Worm (Caenorhabditis elegans) whole organism, mixed stage, embryonic: ENCODE measurements around the gene M117.4.

Experiments
- M03D4.4 ChIP-seq: sonication (generic microtip); optimal IDR thresholded peaks from 2 replicates; lab custom pipeline; 2017; ENCODE audit warnings: mild to moderate bottlenecking, missing genetic modification characterization, missing compliant biosample characterization
- bed-3 ChIP-seq: fragments of 200-800 bp; sonication (Bioruptor generic); optimal IDR thresholded peaks from 3 replicates; lab custom pipeline; 2018; ENCODE audit warnings: mild to moderate bottlenecking, missing genetic modification characterization, moderate library complexity, missing compliant biosample characterization
- blmp-1 ChIP-seq: fragments of 150-350 bp; optimal IDR thresholded peaks from 2 replicates; lab custom pipeline; 2014; ENCODE audit warnings: missing biosample characterization, missing genetic modification characterization
- ceh-39 ChIP-seq: fragments of 150-350 bp; optimal IDR thresholded peaks from 2 replicates; lab custom pipeline; 2014; ENCODE audit warnings: missing biosample characterization, missing genetic modification characterization
- ceh-43 ChIP-seq: fragments of 200-800 bp; sonication (Bioruptor generic); optimal IDR thresholded peaks from 2 replicates; lab custom pipeline; 2018; ENCODE audit warnings: mild to moderate bottlenecking, missing genetic modification characterization, moderate library complexity, missing compliant biosample characterization
- ceh-83 ChIP-seq: fragments of 200-800 bp; sonication (Bioruptor generic); optimal IDR thresholded peaks from 2 replicates; lab custom pipeline; 2018; ENCODE audit warnings: mild to moderate bottlenecking, missing genetic modification characterization, missing compliant biosample characterization
- ces-1 ChIP-seq: fragments of 150-350 bp; optimal IDR thresholded peaks from 2 replicates; lab custom pipeline; 2014; ENCODE audit warnings: missing biosample characterization, missing genetic modification reagents, missing genetic modification characterization
- cnd-1 ChIP-seq: fragments of 200-800 bp; sonication (Bioruptor generic); optimal IDR thresholded peaks from 2 replicates; lab custom pipeline; 2018; ENCODE audit warnings: mild to moderate bottlenecking, missing genetic modification characterization, missing compliant biosample characterization
- drap-1 ChIP-seq: fragments of 200-800 bp; sonication (Bioruptor generic); optimal IDR thresholded peaks from 3 replicates; lab custom pipeline; 2018; ENCODE audit warnings: mild to moderate bottlenecking, missing genetic modification characterization, missing compliant biosample characterization
- elt-1 ChIP-seq: sonication (generic microtip); optimal IDR thresholded peaks from 2 replicates; lab custom pipeline; 2017; ENCODE audit warnings: missing genetic modification characterization, mild to moderate bottlenecking, missing compliant biosample characterization, antibody characterized with exemption, moderate library complexity, borderline replicate concordance; ENCODE audit not compliant: insufficient read depth
- elt-3 ChIP-seq: fragments of 150-350 bp; optimal IDR thresholded peaks from 2 replicates; lab custom pipeline; 2014; ENCODE audit warnings: missing biosample characterization, missing genetic modification characterization
- flh-1 ChIP-seq: fragments of 200-800 bp; sonication (Bioruptor generic); optimal IDR thresholded peaks from 2 replicates; lab custom pipeline; 2018; ENCODE audit warnings: mild to moderate bottlenecking, missing genetic modification characterization, moderate library complexity, missing compliant biosample characterization
- ham-2 ChIP-seq: fragments of 200-800 bp; sonication (Bioruptor generic); optimal IDR thresholded peaks from 2 replicates; lab custom pipeline; 2018; ENCODE audit warnings: mild to moderate bottlenecking, missing genetic modification characterization, missing compliant biosample characterization
- hlh-1 ChIP-seq: fragments of 150-350 bp; optimal IDR thresholded peaks from 2 replicates; lab custom pipeline; 2014; ENCODE audit warnings: missing biosample characterization, missing genetic modification reagents, missing genetic modification characterization
- lin-13 ChIP-seq: fragments of 150-350 bp; optimal IDR thresholded peaks from 2 replicates; lab custom pipeline; 2014; ENCODE audit warnings: missing biosample characterization, missing genetic modification characterization
- lin-32 ChIP-seq: fragments of 200-800 bp; sonication (Bioruptor generic); optimal IDR thresholded peaks from 2 replicates; lab custom pipeline; 2018; ENCODE audit warnings: mild to moderate bottlenecking, missing genetic modification characterization, missing compliant biosample characterization
- lsy-2 ChIP-seq: fragments of 150-350 bp; optimal IDR thresholded peaks from 2 replicates; lab custom pipeline; 2014; ENCODE audit warnings: missing biosample characterization, missing genetic modification characterization
- mep-1 ChIP-seq: fragments of 150-350 bp; optimal IDR thresholded peaks from 2 replicates; lab custom pipeline; 2017; ENCODE audit warnings: missing biosample characterization, missing genetic modification reagents, missing genetic modification characterization, inconsistent platforms
- mls-2 ChIP-seq: sonication (generic microtip); optimal IDR thresholded peaks from 2 replicates; lab custom pipeline; 2016; ENCODE audit warnings: mild to moderate bottlenecking, missing genetic modification characterization, moderate library complexity, missing compliant biosample characterization
- nhr-12 ChIP-seq: fragments of 150-350 bp; optimal IDR thresholded peaks from 2 replicates; lab custom pipeline; 2014; ENCODE audit warnings: missing biosample characterization, missing genetic modification characterization
- nhr-2 ChIP-seq: fragments of 150-350 bp; optimal IDR thresholded peaks from 2 replicates; lab custom pipeline; 2014; ENCODE audit warnings: missing biosample characterization, missing genetic modification characterization
- nhr-237 ChIP-seq: fragments of 150-350 bp; optimal IDR thresholded peaks from 2 replicates; lab custom pipeline; 2014; ENCODE audit warnings: missing biosample characterization, missing genetic modification characterization
- nhr-28 ChIP-seq: fragments of 150-350 bp; optimal IDR thresholded peaks from 2 replicates; lab custom pipeline; 2014; ENCODE audit warnings: missing biosample characterization, missing genetic modification characterization
- nhr-76 ChIP-seq: sonication (generic microtip); optimal IDR thresholded peaks from 2 replicates; lab custom pipeline; 2017; ENCODE audit warnings: missing biosample characterization, missing genetic modification characterization
- pha-4 ChIP-seq: fragments of 150-350 bp; optimal IDR thresholded peaks from 2 replicates; lab custom pipeline; 2018; ENCODE audit warnings: missing biosample characterization, missing genetic modification reagents, missing genetic modification characterization
- sem-2 ChIP-seq: fragments of 200-800 bp; sonication (Bioruptor generic); optimal IDR thresholded peaks from 2 replicates; lab custom pipeline; 2018; ENCODE audit warnings: mild to moderate bottlenecking, missing genetic modification characterization, missing compliant biosample characterization
- snpc-4 ChIP-seq: fragments of 150-350 bp; optimal IDR thresholded peaks from 2 replicates; lab custom pipeline; 2014; ENCODE audit warnings: missing biosample characterization, missing genetic modification characterization
- sptf-1 ChIP-seq: sonication (generic microtip); optimal IDR thresholded peaks from 2 replicates; lab custom pipeline; 2017; ENCODE audit warnings: mild to moderate bottlenecking, missing genetic modification characterization, moderate library complexity, missing compliant biosample characterization
- unc-120 ChIP-seq: sonication (generic microtip); optimal IDR thresholded peaks from 2 replicates; lab custom pipeline; 2017; ENCODE audit warnings: missing genetic modification characterization, missing compliant biosample characterization; ENCODE audit not compliant: poor library complexity, severe bottlenecking
- unc-39 ChIP-seq: fragments of 150-350 bp; optimal IDR thresholded peaks from 2 replicates; lab custom pipeline; 2014; ENCODE audit warnings: missing biosample characterization, missing genetic modification characterization
- unc-62 ChIP-seq: fragments of 150-350 bp; optimal IDR thresholded peaks from 2 replicates; lab custom pipeline; 2014; ENCODE audit warnings: missing biosample characterization, missing genetic modification reagents, missing genetic modification characterization
- zip-8 ChIP-seq: fragments of 150-350 bp; optimal IDR thresholded peaks from 2 replicates; lab custom pipeline; 2014; ENCODE audit warnings: missing biosample characterization, missing genetic modification characterization
- ztf-11 ChIP-seq: fragments of 150-350 bp; optimal IDR thresholded peaks from 2 replicates; lab custom pipeline; 2014; ENCODE audit warnings: missing biosample characterization, missing genetic modification characterization

Gene M117.4

ce11 chrIV:11820067-11820913, 13.1 kb downstream of the M117.4 start:
- TF ChIP-seq mls-2 (tag; lab: Kevin White, UChicago) (peak; percentile 17), snpc-4 (tag; lab: Kevin White, UChicago) (no peak)

ce11 chrIV:11813901-11814300, 19.5 kb downstream of the M117.4 start, which contains the start of gene M117.1:
Gene M117.1, plus strand, starts transcription at chrIV:11814247.
- no peak for TF ChIP-seq unc-39 (tag; lab: Kevin White, UChicago)
- TF ChIP-seq drap-1: no peak
- peak; percentile 34 for TF ChIP-seq hlh-1 (tag; lab: Kevin White, UChicago)
- TF ChIP-seq flh-1: no peak
- TF ChIP-seq cnd-1 (tag; lab: Kevin White, UChicago): no peak
- TF ChIP-seq blmp-1 (tag; lab: Kevin White, UChicago): no peak
- no peak for TF ChIP-seq M03D4.4 (tag; lab: Kevin White, UChicago)
- TF ChIP-seq elt-1: no peak

DNA sequence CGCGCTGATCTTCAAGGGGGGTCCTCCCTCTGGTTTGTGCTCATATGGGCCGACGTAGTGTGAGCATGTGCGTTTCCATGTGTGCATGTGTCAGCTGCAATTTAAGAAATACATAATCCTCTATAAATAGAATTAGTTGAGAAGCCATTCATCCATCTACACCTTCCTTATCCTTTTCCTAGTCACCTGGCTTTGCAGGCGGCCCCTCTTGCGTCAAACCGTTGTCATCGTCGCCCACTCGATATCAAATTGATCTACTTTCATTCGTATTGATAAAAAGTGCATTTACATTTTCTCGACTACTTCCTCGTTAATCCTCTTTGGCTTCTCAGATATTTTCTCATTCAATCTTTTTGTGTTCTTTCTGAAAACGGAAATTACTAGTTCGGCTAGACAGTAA, 21.3 kb downstream of the M117.4 start:
- no peak for TF ChIP-seq lsy-2
- TF ChIP-seq zip-8 (tag; lab: Kevin White, UChicago): no peak
- TF ChIP-seq sptf-1 (tag; lab: Kevin White, UChicago): no peak
- TF ChIP-seq lin-32 (GFP tag; lab: Kevin White, UChicago): no peak
- TF ChIP-seq hlh-1 (tag; lab: Kevin White, UChicago): no peak
- no peak for TF ChIP-seq unc-39 (tag; lab: Kevin White, UChicago)
- TF ChIP-seq nhr-12 (tag; lab: Kevin White, UChicago): no peak
- no peak for TF ChIP-seq elt-1
- TF ChIP-seq bed-3: no peak
- no peak for TF ChIP-seq ceh-83
- TF ChIP-seq drap-1: no peak

DNA sequence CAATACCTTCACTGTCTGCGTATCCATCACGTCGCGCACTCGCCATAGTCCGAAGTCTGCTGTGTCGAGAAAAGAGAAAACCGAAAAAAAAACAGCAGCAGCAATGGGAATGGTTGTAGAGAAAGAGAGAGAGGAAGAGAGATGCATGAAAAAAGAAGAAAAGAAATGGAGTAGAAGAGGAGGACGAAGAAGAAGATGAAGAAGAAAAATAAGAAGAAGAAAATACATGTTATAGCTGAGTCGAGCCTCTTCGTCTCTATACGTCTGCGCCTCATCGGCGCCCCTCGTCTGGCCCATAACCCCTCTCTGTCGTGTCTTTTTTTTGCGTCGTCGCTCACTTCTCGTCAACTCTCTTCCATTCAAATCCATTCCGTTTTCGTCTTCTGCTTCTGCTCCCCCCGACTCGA, 23.6 kb downstream of the M117.4 start:
- TF ChIP-seq nhr-76 (tag; lab: Kevin White, UChicago): no peak
- TF ChIP-seq elt-3 (tag; lab: Kevin White, UChicago): no peak
- TF ChIP-seq zip-8 (tag; lab: Kevin White, UChicago): no peak
- peak; percentile 77 for TF ChIP-seq unc-120 (tag; lab: Kevin White, UChicago)
- TF ChIP-seq nhr-28 (tag; lab: Kevin White, UChicago): no peak
- TF ChIP-seq drap-1: no peak
- no peak for TF ChIP-seq lin-13 (tag; lab: Kevin White, UChicago)
- TF ChIP-seq nhr-237: peak; percentile 29
- TF ChIP-seq bed-3: no peak
- no peak for TF ChIP-seq lin-32 (GFP tag; lab: Kevin White, UChicago)
- TF ChIP-seq blmp-1 (tag; lab: Kevin White, UChicago): no peak
- no peak for TF ChIP-seq sptf-1 (tag; lab: Kevin White, UChicago)
- TF ChIP-seq ceh-43 (GFP tag; lab: Kevin White, UChicago): no peak
- TF ChIP-seq ces-1 (GFP tag; lab: Kevin White, UChicago): peak; percentile 61
- no peak for TF ChIP-seq pha-4 (tag; lab: Kevin White, UChicago)
- no peak for TF ChIP-seq M03D4.4 (tag; lab: Kevin White, UChicago)
- TF ChIP-seq mep-1 (tag; lab: Kevin White, UChicago): peak; percentile 31
- TF ChIP-seq elt-1: no peak
- peak; percentile 42 for TF ChIP-seq unc-62 (GFP tag; lab: Kevin White, UChicago)
- TF ChIP-seq unc-39 (tag; lab: Kevin White, UChicago): no peak
- TF ChIP-seq sem-2 (GFP tag; lab: Kevin White, UChicago): no peak
- no peak for TF ChIP-seq nhr-12 (tag; lab: Kevin White, UChicago)
- TF ChIP-seq, all 35 proteins: peak for 5

ce11 chrIV:11809047-11809446, 24.3 kb downstream of the M117.4 start:
- TF ChIP-seq elt-3 (tag; lab: Kevin White, UChicago) (peak; percentile 40), ceh-39 (tag; lab: Kevin White, UChicago) (no peak), ham-2 (GFP tag; lab: Kevin White, UChicago) (no peak), nhr-2 (no peak), ceh-43 (GFP tag; lab: Kevin White, UChicago) (no peak), ztf-11 (tag; lab: Kevin White, UChicago) (no peak)
- TF ChIP-seq, all 35 proteins: peak for 1
